Worm (Caenorhabditis elegans): ENCODE data around the gene fbf-1.
A peak's percentile ranks its signal among the peaks of the same experiment; 100 is the strongest.

The fbf-1 gene

DNA sequence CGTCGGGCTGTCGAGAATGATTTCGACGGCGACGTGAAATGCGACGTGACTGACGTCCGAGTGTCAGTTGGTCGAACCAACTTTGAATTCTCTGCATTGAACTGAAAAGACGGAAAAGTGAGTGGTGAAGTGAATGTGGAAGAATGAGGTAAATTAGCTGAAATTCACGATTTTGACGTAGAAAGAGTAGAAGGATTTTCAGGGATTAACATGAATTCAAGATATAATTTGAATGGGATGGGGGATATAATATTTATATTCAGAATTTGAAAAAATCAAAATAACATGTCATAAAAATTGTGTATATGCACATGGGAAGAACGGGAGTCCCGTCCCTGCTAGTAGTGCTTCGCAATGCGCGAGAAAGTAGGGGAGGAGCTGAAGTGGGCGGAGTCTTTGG lies 37.5 kb upstream of the fbf-1 start, which contains the start of gene C29H12.6:
Gene C29H12.6 (minus strand): TSS at position 101 of the 400 bp plus-strand sequence.
- TF ChIP-seq zim-3 (tag; optimal IDR thresholded peaks at IDR 0.05) (no peak), let-526 (GFP tag; IDR thresholded peaks at IDR 0.05) (no peak), attf-3 (GFP tag; conservative IDR thresholded peaks at IDR 0.05) (no peak), B0019.2 (GFP tag; conservative IDR thresholded peaks at IDR 0.05) (no peak), sptf-2 (GFP tag; optimal IDR thresholded peaks at IDR 0.05) (no peak), F23B12.7 (tag; optimal IDR thresholded peaks at IDR 0.05; ENCODE audit: insufficient read depth) (no peak), unc-62 (GFP tag; optimal IDR thresholded peaks at IDR 0.05) (no peak), hsf-1 (GFP tag; IDR thresholded peaks at IDR 0.05) (no peak), F49E8.2 (tag; optimal IDR thresholded peaks at IDR 0.05; ENCODE audit: insufficient read depth) (no peak)

DNA sequence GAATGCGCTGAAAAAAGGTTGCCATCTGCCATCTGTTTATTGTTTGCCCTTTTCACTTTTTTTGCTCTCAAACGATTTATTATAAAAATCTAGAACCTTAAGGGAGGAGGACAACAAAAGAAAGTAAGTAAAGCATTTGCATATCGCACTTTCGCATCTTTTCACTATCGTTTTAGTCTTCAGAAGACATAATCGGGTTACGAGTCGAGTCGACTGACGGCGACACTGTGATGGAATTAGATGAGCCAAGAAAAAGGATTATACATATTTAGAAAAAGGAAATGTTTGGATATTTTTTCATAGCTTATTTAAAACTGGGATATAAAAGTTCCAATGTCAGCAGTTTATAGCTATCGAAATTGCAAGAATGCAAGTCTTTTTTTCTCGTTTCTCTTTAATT lies 36.1 kb upstream of the fbf-1 start:
- TF ChIP-seq cebp-2 (GFP tag; IDR thresholded peaks at IDR 0.05) (no peak), B0261.1 (tag; optimal IDR thresholded peaks at IDR 0.05) (no peak), F55B11.4 (tag; optimal IDR thresholded peaks at IDR 0.05; ENCODE audit: borderline replicate concordance, insufficient read depth) (no peak), athp-1 (tag; optimal IDR thresholded peaks at IDR 0.05) (no peak), rec-8 (tag; optimal IDR thresholded peaks at IDR 0.05) (no peak), ztf-6 (GFP tag; IDR thresholded peaks at IDR 0.05) (no peak), hmg-1.2 (GFP tag; IDR thresholded peaks at IDR 0.05) (no peak), F57A8.1 (GFP tag; optimal IDR thresholded peaks at IDR 0.05) (no peak), let-526 (GFP tag; IDR thresholded peaks at IDR 0.05) (no peak), hlh-12 (tag; optimal IDR thresholded peaks at IDR 0.05) (no peak), nhr-80 (tag; optimal IDR thresholded peaks at IDR 0.05) (no peak), nhr-27 (tag; optimal IDR thresholded peaks at IDR 0.05) (no peak), lsy-27 (tag; optimal IDR thresholded peaks at IDR 0.05; ENCODE audit: borderline replicate concordance, insufficient read depth) (no peak), hrde-1 (tag; optimal IDR thresholded peaks at IDR 0.05; ENCODE audit: borderline replicate concordance) (no peak), bed-2 (GFP tag; IDR thresholded peaks at IDR 0.05) (no peak), ztf-26 (tag; optimal IDR thresholded peaks at IDR 0.05) (no peak)

DNA sequence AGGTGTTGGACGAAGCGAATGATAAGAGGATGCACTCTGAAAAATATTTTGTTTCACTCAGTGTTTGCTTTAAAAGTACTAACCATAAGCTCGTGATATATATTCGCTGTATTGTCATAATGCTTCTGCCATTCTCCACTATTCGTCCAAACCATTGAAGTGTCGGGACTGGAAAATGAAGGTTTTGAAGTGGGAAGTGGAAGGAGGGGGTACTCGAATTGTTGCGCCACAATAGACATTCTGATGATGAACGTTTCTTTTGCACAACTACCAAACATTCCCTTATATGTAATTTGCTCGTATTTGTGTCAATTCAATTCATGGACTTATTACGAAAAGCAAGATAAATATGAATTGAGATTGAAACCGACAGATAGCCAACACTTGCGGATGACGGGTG lies 34.6 kb upstream of the fbf-1 start:
- TF ChIP-seq sptf-2 (GFP tag; optimal IDR thresholded peaks at IDR 0.05) = no peak
- peak; percentile 61 for TF ChIP-seq ceh-27 (GFP tag; optimal IDR thresholded peaks at IDR 0.05)

DNA sequence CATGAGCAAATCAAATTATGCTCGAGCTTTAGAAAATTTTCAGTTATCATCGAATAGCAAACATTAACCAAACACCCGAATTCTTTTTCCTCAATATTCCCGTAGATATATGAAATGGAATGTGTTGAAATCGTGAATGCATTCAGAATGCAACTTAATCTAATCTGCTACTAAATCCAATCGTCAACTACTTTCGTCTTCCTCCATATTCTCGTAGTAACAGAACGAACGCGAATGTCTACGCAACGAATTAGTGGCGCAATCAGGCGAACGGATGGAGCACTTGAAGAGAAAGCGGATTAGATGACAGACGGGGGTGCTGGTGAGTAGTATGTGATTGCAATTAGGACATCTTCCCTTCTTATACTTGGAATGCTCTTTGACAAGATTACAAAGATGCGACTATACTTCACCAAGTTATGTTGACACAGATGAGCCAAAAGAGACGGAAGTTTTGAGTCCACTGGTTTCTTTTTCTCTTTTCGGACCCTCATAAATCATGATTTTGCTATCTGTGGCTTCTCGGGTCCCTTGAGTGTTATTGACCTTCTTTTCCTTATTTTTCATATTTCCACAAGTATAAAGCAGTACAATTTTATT lies 33.3 kb upstream of the fbf-1 start:
- TF ChIP-seq unc-62 (GFP tag; optimal IDR thresholded peaks at IDR 0.05) = no peak
- no peak for TF ChIP-seq K12H6.12 (tag; optimal IDR thresholded peaks at IDR 0.05)
- peak; percentile 21 for TF ChIP-seq ceh-27 (GFP tag; optimal IDR thresholded peaks at IDR 0.05)
- TF ChIP-seq F23B12.7 (tag; optimal IDR thresholded peaks at IDR 0.05; ENCODE audit: insufficient read depth) = no peak

DNA sequence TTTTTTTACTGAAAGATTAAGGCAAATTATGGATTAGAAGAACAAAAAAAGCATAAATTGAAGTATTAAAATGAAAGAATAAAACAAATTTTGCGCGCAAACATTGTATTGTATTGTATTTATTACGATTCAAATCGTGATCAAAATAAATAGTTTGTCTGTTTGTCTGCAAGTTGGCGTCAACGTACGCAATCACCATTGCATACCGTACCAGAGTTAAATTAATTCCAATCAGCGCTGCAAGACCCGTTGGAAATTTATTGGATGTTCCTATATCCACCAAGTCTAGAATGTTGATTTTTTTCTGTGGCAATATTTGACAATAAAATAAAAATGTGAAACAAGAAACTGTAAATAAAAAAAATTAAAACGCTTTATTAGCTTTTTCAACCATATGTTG lies 32.5 kb upstream of the fbf-1 start, which contains the start of gene heri-1:
Gene heri-1 (minus strand): TSS at position 8 of the 400 bp plus-strand sequence.
- TF ChIP-seq xnd-1 (tag; optimal IDR thresholded peaks at IDR 0.05) = peak; percentile 46
- no peak for TF ChIP-seq sea-2 (GFP tag; IDR thresholded peaks at IDR 0.05)
- peak; percentile 3 for TF ChIP-seq lin-54 (GFP tag; optimal IDR thresholded peaks at IDR 0.05)
- peak; percentile 75 for TF ChIP-seq ceh-91 (GFP tag; IDR thresholded peaks at IDR 0.05)
- TF ChIP-seq dox-1 (GFP tag; IDR thresholded peaks at IDR 0.05) = peak; percentile 18; the same call in 1 of the 2 replicates
- TF ChIP-seq F39B2.1 (GFP tag; IDR thresholded peaks at IDR 0.05) = no peak
- TF ChIP-seq madf-8 (GFP tag; conservative IDR thresholded peaks at IDR 0.05) = peak; percentile 70
- TF ChIP-seq fkh-3 (tag; optimal IDR thresholded peaks at IDR 0.05) = no peak
- no peak for TF ChIP-seq zfh-2 (GFP tag; conservative IDR thresholded peaks at IDR 0.05)
- TF ChIP-seq F57C9.4 (tag; optimal IDR thresholded peaks at IDR 0.05) = no peak
- TF ChIP-seq mcd-1 (GFP tag; IDR thresholded peaks at IDR 0.05) = no peak
- TF ChIP-seq F37B4.10 (GFP tag; IDR thresholded peaks at IDR 0.05) = no peak
- peak; percentile 83 for TF ChIP-seq F33H1.4 (GFP tag; IDR thresholded peaks at IDR 0.05)
- no peak for TF ChIP-seq Y56A3A.18 (GFP tag; IDR thresholded peaks at IDR 0.05)
- peak; percentile 38 for TF ChIP-seq efl-1 (GFP tag; optimal IDR thresholded peaks at IDR 0.05)
- no peak for TF ChIP-seq ztf-18 (tag; optimal IDR thresholded peaks at IDR 0.05)

All from whole organism, young adult.